Fruit fly (Drosophila melanogaster): ENCODE results near the gene Rim.
A peak's percentile ranks its signal among the peaks of the same experiment; 100 is the strongest.

The Rim gene

dm6 chr3R:17949362-17950121, 33.2 kb upstream of the Rim start (continued):
- TF ChIP-seq fd3F (GFP tag; optimal IDR thresholded peaks at IDR 0.05) (peak; percentile 35), bsh (GFP tag; optimal IDR thresholded peaks at IDR 0.05) (peak; percentile 21 to 79), Gug (GFP tag; IDR thresholded peaks at IDR 0.05) (peak; percentile 64; the same call in 3 of the 4 replicates), Ptx1 (GFP tag; IDR thresholded peaks at IDR 0.05) (peak; percentile 78), sima (GFP tag; optimal IDR thresholded peaks at IDR 0.05) (no peak), CG12942 (GFP tag; optimal IDR thresholded peaks at IDR 0.05) (peak; percentile 62), Optix (GFP tag; IDR thresholded peaks at IDR 0.05) (peak; percentile 72; the same call in 2 of the 3 replicates), Camta (GFP tag; optimal IDR thresholded peaks at IDR 0.05) (peak; percentile 46), CG11695 (GFP tag; IDR thresholded peaks at IDR 0.05) (peak; percentile 66), CG31388 (GFP tag; optimal IDR thresholded peaks at IDR 0.05) (no peak), CG2678 (tag; optimal IDR thresholded peaks at IDR 0.05) (peak; percentile 84), CG10274 (GFP tag; optimal IDR thresholded peaks at IDR 0.05) (peak; percentile 42), Neu2 (GFP tag; optimal IDR thresholded peaks at IDR 0.05; ENCODE audit: borderline replicate concordance) (no peak), CG18262 (tag; optimal IDR thresholded peaks at IDR 0.05) (peak; percentile 87), Sry-δ (GFP tag; optimal IDR thresholded peaks at IDR 0.05) (no peak), unpg (GFP tag; optimal IDR thresholded peaks at IDR 0.05) (peak; percentile 63), CG4820 (GFP tag; optimal IDR thresholded peaks at IDR 0.05) (peak; percentile 61), CG7372 (GFP tag; IDR thresholded peaks at IDR 0.05) (peak; percentile 73), Fer1 (GFP tag; optimal IDR thresholded peaks at IDR 0.05) (peak; percentile 51), CG12155 (GFP tag; optimal IDR thresholded peaks at IDR 0.05) (peak; percentile 41), btn (GFP tag; optimal IDR thresholded peaks at IDR 0.05) (peak; percentile 31), z (GFP tag; IDR thresholded peaks at IDR 0.05) (no peak), Vsx1 (GFP tag; optimal IDR thresholded peaks at IDR 0.05) (peak; percentile 44), Aef1 (GFP tag; IDR thresholded peaks at IDR 0.05) (peak; percentile 55), cwo (GFP tag; optimal IDR thresholded peaks at IDR 0.05) (peak; percentile 39), CG2120 (GFP tag; optimal IDR thresholded peaks at IDR 0.05) (peak; percentile 55), row (GFP tag; IDR thresholded peaks at IDR 0.05) (peak; percentile 82), odd (GFP tag; optimal IDR thresholded peaks at IDR 0.05) (peak; percentile 35), sug (tag; optimal IDR thresholded peaks at IDR 0.05) (peak; percentile 23), Hr3 (GFP tag; optimal IDR thresholded peaks at IDR 0.05) (peak; percentile 71), dati (GFP tag; IDR thresholded peaks at IDR 0.05) (no peak), CG13296 (GFP tag; optimal IDR thresholded peaks at IDR 0.05) (peak; percentile 25), dpn (GFP tag; optimal IDR thresholded peaks at IDR 0.05) (peak; percentile 48 to 71), CG12744 (GFP tag; optimal IDR thresholded peaks at IDR 0.05) (no peak), schlank (tag; optimal IDR thresholded peaks at IDR 0.05) (no peak), ranshi (GFP tag; IDR thresholded peaks at IDR 0.05) (peak; percentile 67; the same call in 1 of the 2 replicates), CG6813 (GFP tag; optimal IDR thresholded peaks at IDR 0.05) (peak; percentile 28), YL-1 (GFP tag; optimal IDR thresholded peaks at IDR 0.05) (no peak), CG5953 (GFP tag; IDR thresholded peaks at IDR 0.05) (no peak), nerfin-1 (tag; optimal IDR thresholded peaks at IDR 0.05) (peak; percentile 69), az2 (GFP tag; optimal IDR thresholded peaks at IDR 0.05) (peak; percentile 67), NK7.1 (GFP tag; optimal IDR thresholded peaks at IDR 0.05) (peak; percentile 6), gfzf (GFP tag; optimal IDR thresholded peaks at IDR 0.05) (no peak), Jarid2 (GFP tag; optimal IDR thresholded peaks at IDR 0.05) (peak; percentile 15), CG12236 (GFP tag; optimal IDR thresholded peaks at IDR 0.05) (no peak), CG33213 (GFP tag; optimal IDR thresholded peaks at IDR 0.05) (peak; percentile 29), B-H1 (GFP tag; IDR thresholded peaks at IDR 0.05) (peak; percentile 66), CG3281 (GFP tag; optimal IDR thresholded peaks at IDR 0.05) (peak; percentile 46), CG4617 (GFP tag; optimal IDR thresholded peaks at IDR 0.05; ENCODE audit: borderline replicate concordance) (peak; percentile 4)
